Worm (Caenorhabditis elegans) whole organism, late embryonic: Measurements from ENCODE around the gene lron-12.

Experiments used
- madf-2 ChIP-seq: sonication (generic microtip); optimal IDR thresholded peaks from 2 replicates; lab custom pipeline; 2017; ENCODE audit warnings: missing genetic modification characterization, missing compliant biosample characterization
- mec-3 ChIP-seq: sonication (generic microtip); optimal IDR thresholded peaks from 2 replicates; lab custom pipeline; 2016; ENCODE audit warnings: borderline replicate concordance, missing genetic modification characterization, missing compliant biosample characterization
- nhr-11 ChIP-seq: fragments of 150-350 bp; optimal IDR thresholded peaks from 2 replicates; lab custom pipeline; 2014; ENCODE audit warnings: missing biosample characterization, missing genetic modification characterization
- pat-9 ChIP-seq: fragments of 200-800 bp; sonication (Bioruptor generic); optimal IDR thresholded peaks from 2 replicates; lab custom pipeline; 2018; ENCODE audit warnings: mild to moderate bottlenecking, missing genetic modification characterization, moderate library complexity, missing compliant biosample characterization
- pha-4 ChIP-seq: fragments of 150-350 bp; optimal IDR thresholded peaks from 2 replicates; lab custom pipeline; 2018; ENCODE audit warnings: missing biosample characterization, missing genetic modification reagents, missing genetic modification characterization

DNA sequence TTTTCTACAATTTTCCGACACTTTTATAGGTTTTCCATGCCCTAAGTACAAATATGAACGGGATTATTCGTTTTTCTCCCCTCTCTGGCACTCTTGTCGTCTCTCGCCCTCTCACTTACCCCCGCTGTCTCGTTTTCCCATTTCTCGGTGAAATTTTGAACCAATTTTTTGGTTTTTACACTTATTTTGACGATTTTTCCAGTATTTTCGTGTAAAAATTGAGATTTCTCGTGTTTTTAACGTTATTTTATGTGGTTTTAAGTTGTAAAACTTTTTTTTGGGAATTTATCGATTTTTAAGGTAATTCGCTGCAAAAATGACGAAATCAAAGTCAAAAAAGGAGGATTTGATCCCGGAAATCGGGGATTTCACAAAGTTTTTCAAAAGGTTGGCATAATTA, 34.3 kb upstream of the lron-12 start, which contains the start of gene Y75B8A.7:
- TF ChIP-seq pha-4 (tag; lab: Kevin White, UChicago): no peak
- TF ChIP-seq madf-2 (tag; lab: Kevin White, UChicago): no peak
- TF ChIP-seq pat-9 (tag; lab: Kevin White, UChicago): no peak
- TF ChIP-seq nhr-11 (tag; lab: Kevin White, UChicago): no peak
- no peak for TF ChIP-seq mec-3 (tag; lab: Kevin White, UChicago)
